Fruit fly (Drosophila melanogaster) whole organism, embryonic: ENCODE data around the gene ninaC.

Source experiments
- C15 ChIP-seq: fragments of 200-800 bp; sonication (Bioruptor generic); IDR thresholded peaks from 3 replicates; pipeline ENCODE4 v1.3.6; 2022; ENCODE audit warnings: missing biosample characterization, missing genetic modification characterization
- CG10147 ChIP-seq: fragments of 200-800 bp; sonication (Bioruptor generic); optimal IDR thresholded peaks from 2 replicates; lab custom pipeline; 2019; ENCODE audit warnings: missing biosample characterization, mild to moderate bottlenecking, missing genetic modification characterization, moderate library complexity
- CG1024 ChIP-seq: fragments of 200-800 bp; sonication (Bioruptor generic); IDR thresholded peaks from 2 replicates; pipeline ENCODE4 v1.3.6; 2022; ENCODE audit warnings: missing biosample characterization, missing genetic modification characterization
- CG10321 ChIP-seq: fragments of 200-800 bp; sonication (Bioruptor generic); IDR thresholded peaks from 2 replicates; pipeline ENCODE4 v1.3.6; 2022; ENCODE audit warnings: missing biosample characterization, missing genetic modification characterization
- CG12155 ChIP-seq: fragments of 200-800 bp; sonication (Bioruptor generic); optimal IDR thresholded peaks from 3 replicates; lab custom pipeline; 2016; ENCODE audit warnings: missing biosample characterization, missing genetic modification characterization
- CG13424 ChIP-seq: fragments of 200-800 bp; sonication (Bioruptor generic); optimal IDR thresholded peaks from 2 replicates; lab custom pipeline; 2019; ENCODE audit warnings: missing biosample characterization, mild to moderate bottlenecking, missing genetic modification characterization, moderate library complexity
- CG14014 ChIP-seq: fragments of 200-800 bp; sonication (Bioruptor generic); IDR thresholded peaks from 2 replicates; pipeline ENCODE4 v1.3.6; 2022; ENCODE audit warnings: missing biosample characterization, missing genetic modification characterization
- CG15011 ChIP-seq: fragments of 200-800 bp; sonication (Bioruptor generic); optimal IDR thresholded peaks from 3 replicates; lab custom pipeline; 2018; ENCODE audit warnings: missing biosample characterization, mild to moderate bottlenecking, missing genetic modification characterization
- CG17361 ChIP-seq: fragments of 200-800 bp; sonication (Bioruptor generic); IDR thresholded peaks from 3 replicates; pipeline ENCODE4 v1.3.6; 2022; ENCODE audit warnings: missing biosample characterization, missing genetic modification characterization
- CG18764 ChIP-seq: fragments of 200-800 bp; sonication (Bioruptor generic); optimal IDR thresholded peaks from 3 replicates; lab custom pipeline; 2016; ENCODE audit warnings: missing biosample characterization, missing genetic modification characterization
- CG32767 ChIP-seq: fragments of 200-800 bp; sonication (Bioruptor generic); IDR thresholded peaks from 2 replicates; pipeline ENCODE4 v1.3.6; 2022; ENCODE audit warnings: missing biosample characterization, missing genetic modification characterization
- CG3407 ChIP-seq: fragments of 200-800 bp; sonication (Bioruptor generic); optimal IDR thresholded peaks from 2 replicates; lab custom pipeline; 2018; ENCODE audit warnings: missing biosample characterization, mild to moderate bottlenecking, missing genetic modification characterization
- CG42726 ChIP-seq: fragments of 200-800 bp; sonication (Bioruptor generic); IDR thresholded peaks from 2 replicates; pipeline ENCODE4 v1.3.6; 2022; ENCODE audit warnings: missing biosample characterization, missing genetic modification characterization; ENCODE audit not compliant: partially characterized antibody
- CG4360 ChIP-seq: fragments of 200-800 bp; sonication (Bioruptor generic); IDR thresholded peaks from 2 replicates; pipeline ENCODE4 v1.3.6; 2022; ENCODE audit warnings: missing biosample characterization, missing genetic modification characterization
- CG4424 ChIP-seq: fragments of 200-800 bp; sonication (Bioruptor generic); optimal IDR thresholded peaks from 3 replicates; lab custom pipeline; 2016; ENCODE audit warnings: missing biosample characterization, missing genetic modification characterization
- CG6654 ChIP-seq: fragments of 200-800 bp; sonication (Bioruptor generic); optimal IDR thresholded peaks from 2 replicates; lab custom pipeline; 2017; ENCODE audit warnings: missing biosample characterization, mild to moderate bottlenecking, missing genetic modification characterization
- CG7963 ChIP-seq: fragments of 200-800 bp; sonication (Bioruptor generic); IDR thresholded peaks from 3 replicates; pipeline ENCODE4 v1.3.6; 2022; ENCODE audit warnings: missing biosample characterization, missing genetic modification characterization; ENCODE audit not compliant: partially characterized antibody
- CG8281 ChIP-seq: fragments of 200-800 bp; sonication (Bioruptor generic); optimal IDR thresholded peaks from 2 replicates; lab custom pipeline; 2018; ENCODE audit warnings: missing biosample characterization, mild to moderate bottlenecking, missing genetic modification characterization, moderate library complexity
- CG8765 ChIP-seq: fragments of 200-800 bp; sonication (Bioruptor generic); IDR thresholded peaks from 2 replicates; pipeline ENCODE4 v1.3.6; 2022; ENCODE audit warnings: missing biosample characterization, missing genetic modification characterization
- CG8924 ChIP-seq: fragments of 200-800 bp; optimal IDR thresholded peaks from 3 replicates; lab custom pipeline; 2019; ENCODE audit warnings: missing biosample characterization, mild to moderate bottlenecking, missing genetic modification characterization, moderate library complexity
- Dip2 ChIP-seq: fragments of 200-800 bp; sonication (Bioruptor generic); IDR thresholded peaks from 2 replicates; pipeline ENCODE4 v1.3.6; 2022; ENCODE audit warnings: missing biosample characterization, missing genetic modification characterization
- Dip3 ChIP-seq: fragments of 200-800 bp; sonication (Bioruptor generic); optimal IDR thresholded peaks from 3 replicates; lab custom pipeline; 2016; ENCODE audit warnings: missing biosample characterization, missing genetic modification characterization
- Ets97D ChIP-seq: fragments of 200-800 bp; sonication (Bioruptor generic); optimal IDR thresholded peaks from 3 replicates; lab custom pipeline; 2016; ENCODE audit warnings: missing biosample characterization, missing genetic modification characterization
- Fer3 ChIP-seq: fragments of 200-800 bp; sonication (Bioruptor generic); optimal IDR thresholded peaks from 2 replicates; lab custom pipeline; 2018; ENCODE audit warnings: missing biosample characterization, mild to moderate bottlenecking, missing genetic modification characterization, moderate library complexity
- Hmx ChIP-seq: fragments of 200-800 bp; sonication (Bioruptor generic); optimal IDR thresholded peaks from 2 replicates; lab custom pipeline; 2016; ENCODE audit warnings: missing biosample characterization, missing genetic modification characterization
- Meics ChIP-seq: fragments of 200-800 bp; sonication (Bioruptor generic); optimal IDR thresholded peaks from 2 replicates; lab custom pipeline; 2017; ENCODE audit warnings: missing biosample characterization, mild to moderate bottlenecking, missing genetic modification characterization
- Mes4 ChIP-seq: fragments of 200-800 bp; sonication (Bioruptor generic); optimal IDR thresholded peaks from 2 replicates; lab custom pipeline; 2016; ENCODE audit warnings: missing biosample characterization, missing genetic modification characterization
- Mrtf ChIP-seq: fragments of 200-800 bp; sonication (Bioruptor generic); IDR thresholded peaks from 3 replicates; pipeline ENCODE4 v1.3.6; 2022; ENCODE audit warnings: missing biosample characterization, missing genetic modification characterization
- Neu2 ChIP-seq: fragments of 200-800 bp; sonication (Bioruptor generic); optimal IDR thresholded peaks from 3 replicates; lab custom pipeline; 2016; ENCODE audit warnings: missing biosample characterization, missing genetic modification characterization, borderline replicate concordance
- Opbp ChIP-seq: fragments of 200-800 bp; sonication (Bioruptor generic); IDR thresholded peaks from 3 replicates; pipeline ENCODE4 v1.3.6; 2022; ENCODE audit warnings: missing biosample characterization, missing genetic modification characterization; ENCODE audit not compliant: partially characterized antibody
- Sox100B ChIP-seq: fragments of 200-800 bp; sonication (Bioruptor generic); optimal IDR thresholded peaks from 3 replicates; lab custom pipeline; 2018; ENCODE audit warnings: missing biosample characterization, mild to moderate bottlenecking, missing genetic modification characterization
- YL-1 ChIP-seq: fragments of 200-800 bp; sonication (Bioruptor generic); optimal IDR thresholded peaks from 3 replicates; lab custom pipeline; 2017; ENCODE audit warnings: missing biosample characterization, mild to moderate bottlenecking, missing genetic modification characterization
- cad ChIP-seq: fragments of >200 bp; optimal IDR thresholded peaks from 2 replicates; lab custom pipeline; 2017; ENCODE audit warnings: missing biosample characterization, missing genetic modification characterization
- cas ChIP-seq: fragments of 200-800 bp; sonication (Bioruptor generic); IDR thresholded peaks from 2 replicates; pipeline ENCODE4 v1.3.6; 2022; ENCODE audit warnings: missing biosample characterization, missing genetic modification characterization
- chinmo ChIP-seq: fragments of 200-800 bp; sonication (Bioruptor generic); IDR thresholded peaks from 4 replicates; pipeline ENCODE4 v1.3.6; 2022; ENCODE audit warnings: missing biosample characterization, missing genetic modification characterization; ENCODE audit not compliant: partially characterized antibody
- chm ChIP-seq: fragments of 200-800 bp; sonication (Bioruptor generic); IDR thresholded peaks from 2 replicates; pipeline ENCODE4 v1.3.6; 2022; ENCODE audit warnings: missing biosample characterization, missing genetic modification characterization
- da ChIP-seq: fragments of 200-800 bp; sonication (Bioruptor generic); optimal IDR thresholded peaks from 2 replicates; lab custom pipeline; 2016; ENCODE audit warnings: missing biosample characterization, missing genetic modification characterization
- eve ChIP-seq, 2 experiments: fragments of >200 bp; optimal IDR thresholded peaks; 2 replicates each; lab custom pipeline; 2017; ENCODE audit warnings: missing biosample characterization in 2 of 2, missing genetic modification characterization in 2 of 2
- exex ChIP-seq: fragments of 200-800 bp; sonication (Bioruptor generic); optimal IDR thresholded peaks from 4 replicates; lab custom pipeline; 2018; ENCODE audit warnings: missing biosample characterization, mild to moderate bottlenecking, missing genetic modification characterization, moderate library complexity
- fd102C ChIP-seq: fragments of 200-800 bp; sonication (Bioruptor generic); optimal IDR thresholded peaks from 2 replicates; lab custom pipeline; 2018; ENCODE audit warnings: missing biosample characterization, mild to moderate bottlenecking, missing genetic modification characterization, moderate library complexity
- gro ChIP-seq: fragments of 200-800 bp; sonication (Bioruptor generic); optimal IDR thresholded peaks from 2 replicates; lab custom pipeline; 2016; ENCODE audit warnings: missing biosample characterization, missing genetic modification characterization
- gsb ChIP-seq: fragments of 200-800 bp; sonication (Bioruptor generic); IDR thresholded peaks from 2 replicates; pipeline ENCODE4 v1.3.6; 2022; ENCODE audit warnings: missing biosample characterization, missing genetic modification characterization
- hbn ChIP-seq: fragments of 200-800 bp; sonication (Bioruptor generic); IDR thresholded peaks from 2 replicates; pipeline ENCODE4 v1.3.6; 2022; ENCODE audit warnings: missing biosample characterization, missing genetic modification characterization; ENCODE audit not compliant: partially characterized antibody
- jigr1 ChIP-seq: fragments of 200-800 bp; sonication (Bioruptor generic); IDR thresholded peaks from 3 replicates; pipeline ENCODE4 v1.3.6; 2022; ENCODE audit warnings: missing biosample characterization, missing genetic modification characterization
- kay ChIP-seq: fragments of 200-800 bp; sonication (Bioruptor generic); optimal IDR thresholded peaks from 2 replicates; lab custom pipeline; 2016; ENCODE audit warnings: missing biosample characterization, missing genetic modification characterization
- maf-S ChIP-seq: fragments of 200-800 bp; sonication (Bioruptor generic); optimal IDR thresholded peaks from 2 replicates; lab custom pipeline; 2016; ENCODE audit warnings: missing biosample characterization, missing genetic modification characterization
- pum ChIP-seq: fragments of 200-800 bp; sonication (Bioruptor generic); optimal IDR thresholded peaks from 2 replicates; lab custom pipeline; 2016; ENCODE audit warnings: missing biosample characterization, missing genetic modification characterization
- seq ChIP-seq: fragments of 200-800 bp; sonication (Bioruptor generic); IDR thresholded peaks from 2 replicates; pipeline ENCODE4 v1.3.6; 2022; ENCODE audit warnings: missing biosample characterization, missing genetic modification characterization
- shn ChIP-seq: fragments of 200-800 bp; sonication (Bioruptor generic); optimal IDR thresholded peaks from 3 replicates; lab custom pipeline; 2016; ENCODE audit warnings: missing biosample characterization, missing genetic modification characterization
- slou ChIP-seq: fragments of 200-800 bp; sonication (Bioruptor generic); optimal IDR thresholded peaks from 3 replicates; lab custom pipeline; 2016; ENCODE audit warnings: missing biosample characterization, missing genetic modification characterization
- trem ChIP-seq: fragments of 200-800 bp; optimal IDR thresholded peaks from 3 replicates; lab custom pipeline; 2019; ENCODE audit warnings: missing biosample characterization, mild to moderate bottlenecking, missing genetic modification characterization, moderate library complexity
- zfh1 ChIP-seq: fragments of 200-800 bp; sonication (Bioruptor generic); IDR thresholded peaks from 3 replicates; pipeline ENCODE4 v1.3.6; 2022; ENCODE audit warnings: missing biosample characterization, missing genetic modification characterization

ninaC gene

dm6 chr2L:7395813-7396212, 18.3 kb downstream of the ninaC start (continued):
- TF ChIP-seq Dip2 (GFP tag; lab: Robert Waterston, UW) (no peak), Sox100B (GFP tag; lab: Kevin White, UChicago) (peak; percentile 66), Mes4 (no peak), CG14014 (GFP tag; lab: Robert Waterston, UW) (peak; percentile 47; the same call in 1 of the 2 replicates), CG13424 (tag; lab: Kevin White, UChicago) (peak; percentile 76), chinmo (GFP tag; lab: Robert Waterston, UW) (no peak), Dip3 (GFP tag; lab: Kevin White, UChicago) (no peak), CG8765 (GFP tag; lab: Robert Waterston, UW) (no peak), maf-S (GFP tag; lab: Kevin White, UChicago) (no peak), seq (GFP tag; lab: Robert Waterston, UW) (peak; percentile 60), CG17361 (GFP tag; lab: Robert Waterston, UW) (peak; percentile 70), cad (GFP tag; lab: Kevin White, UChicago) (no peak), CG32767 (GFP tag; lab: Robert Waterston, UW) (0 out of 2 replicates have a peak, but pooled peaks have one; percentile 34), CG4360 (GFP tag; lab: Robert Waterston, UW) (no peak), Neu2 (GFP tag; lab: Kevin White, UChicago) (no peak), CG4424 (no peak), cas (no peak), CG8281 (tag; lab: Kevin White, UChicago) (no peak), CG6654 (GFP tag; lab: Kevin White, UChicago) (no peak), CG18764 (GFP tag; lab: Kevin White, UChicago) (no peak), eve (GFP tag; optimal IDR thresholded peaks at IDR 0.05; lab: Kevin White, UChicago) (peak in 1 of 2 experiments; percentile 42), CG42726 (no peak), exex (tag; lab: Kevin White, UChicago) (no peak), CG7963 (GFP tag; lab: Robert Waterston, UW) (no peak), pum (GFP tag; lab: Kevin White, UChicago) (no peak), CG12155 (GFP tag; lab: Kevin White, UChicago) (peak; percentile 19), gsb (0 out of 2 replicates have a peak, but pooled peaks have one; percentile 43), gro (GFP tag; lab: Kevin White, UChicago) (no peak), zfh1 (0 out of 3 replicates have a peak, but pooled peaks have one; percentile 25), Fer3 (tag; lab: Kevin White, UChicago) (peak; percentile 71), Ets97D (GFP tag; lab: Kevin White, UChicago) (no peak), CG3407 (GFP tag; lab: Kevin White, UChicago) (peak; percentile 4), hbn (GFP tag; lab: Robert Waterston, UW) (no peak), Opbp (GFP tag; lab: Robert Waterston, UW) (no peak), da (no peak), trem (tag; lab: Kevin White, UChicago) (no peak), Hmx (no peak), chm (GFP tag; lab: Robert Waterston, UW) (no peak), CG15011 (GFP tag; lab: Kevin White, UChicago) (no peak), Mrtf (GFP tag; lab: Robert Waterston, UW) (peak; percentile 40; the same call in 1 of the 3 replicates), kay (GFP tag; lab: Kevin White, UChicago) (no peak), Meics (GFP tag; lab: Kevin White, UChicago) (peak; percentile 66), C15 (GFP tag; lab: Robert Waterston, UW) (no peak), CG10147 (GFP tag; lab: Kevin White, UChicago) (peak; percentile 60), fd102C (no peak), jigr1 (no peak), CG1024 (peak; percentile 15; the same call in 1 of the 2 replicates), shn (GFP tag; lab: Kevin White, UChicago) (no peak), YL-1 (GFP tag; lab: Kevin White, UChicago) (no peak), slou (GFP tag; lab: Kevin White, UChicago) (no peak), CG10321 (no peak), CG8924 (tag; lab: Kevin White, UChicago) (peak; percentile 68)
